Worm (Caenorhabditis elegans) whole organism, L4 larva: ENCODE data around the gene Y57A10B.7.

Experiments used
- ceh-32 ChIP-seq: sonication (generic microtip); optimal IDR thresholded peaks from 2 replicates; lab custom pipeline; 2016; ENCODE audit warnings: mild to moderate bottlenecking, missing genetic modification characterization, missing compliant biosample characterization; ENCODE audit not compliant: poor library complexity
- ctbp-1 ChIP-seq: fragments of 200-800 bp; sonication (Bioruptor generic); IDR thresholded peaks from 2 replicates; pipeline ENCODE4 v1.3.6; 2022; ENCODE audit warnings: missing genetic modification reagents, missing genetic modification characterization, missing compliant biosample characterization
- nhr-76 ChIP-seq: fragments of 150-350 bp; optimal IDR thresholded peaks from 2 replicates; lab custom pipeline; 2014; ENCODE audit warnings: missing biosample characterization, missing genetic modification characterization
- unc-39 ChIP-seq: sonication (generic microtip); optimal IDR thresholded peaks from 2 replicates; lab custom pipeline; 2017; ENCODE audit warnings: missing biosample characterization, missing genetic modification characterization

DNA sequence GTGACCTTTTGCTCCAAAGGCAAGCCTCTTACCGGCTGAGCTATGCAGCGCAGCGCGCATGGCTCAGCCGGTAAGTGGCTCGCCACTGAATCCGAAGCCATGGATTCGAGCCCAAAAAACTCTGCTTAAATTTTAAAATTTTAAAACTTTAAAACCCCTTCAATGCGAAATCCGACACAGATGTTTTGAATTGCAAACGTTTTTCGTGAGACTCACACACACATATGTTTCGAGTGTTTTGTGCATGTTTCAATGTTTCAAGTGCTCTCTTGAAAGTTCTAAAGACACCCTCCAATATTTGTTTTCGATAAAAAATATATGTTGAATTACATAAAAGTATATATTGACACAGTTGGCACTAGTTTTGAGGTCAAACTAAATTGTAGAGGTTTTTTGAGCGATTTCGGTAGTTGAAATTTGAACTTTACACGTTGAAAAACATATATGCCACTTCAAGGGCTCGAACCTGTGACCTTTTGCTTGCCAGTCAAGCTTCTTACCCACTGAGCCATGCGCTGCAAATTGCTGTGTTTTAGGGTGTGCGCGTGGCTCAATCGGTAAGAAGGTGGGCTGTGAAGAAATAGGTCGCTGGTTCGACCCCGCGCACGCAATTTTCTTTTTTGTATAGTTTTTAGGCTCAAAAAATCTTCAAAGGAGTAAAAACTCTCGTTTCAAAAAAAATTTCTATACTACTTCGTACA is 47.2 kb downstream of the Y57A10B.7 start:
- TF ChIP-seq ceh-32 (tag; lab: Kevin White, UChicago) = no peak
- no peak for TF ChIP-seq ctbp-1
- TF ChIP-seq unc-39 = no peak
- no peak for TF ChIP-seq nhr-76 (tag; lab: Kevin White, UChicago)
